Worm (Caenorhabditis elegans): ENCODE results near the gene gcn-2.

ce11 chrII:13073102-13073501 lies 10.9 kb upstream of the gcn-2 start, which contains the start of gene F42G4.5:
- TF ChIP-seq nhr-237 (tag; optimal IDR thresholded peaks at IDR 0.05) (no peak), aha-1 (tag) (no peak), arid-1 (GFP tag; conservative IDR thresholded peaks at IDR 0.05) (no peak), dmd-9 (GFP tag; IDR thresholded peaks at IDR 0.05) (no peak)

All from whole organism, L4 larva.